Fruit fly (Drosophila melanogaster): ENCODE measurements around the gene Pdss2.

Gene Pdss2

DNA sequence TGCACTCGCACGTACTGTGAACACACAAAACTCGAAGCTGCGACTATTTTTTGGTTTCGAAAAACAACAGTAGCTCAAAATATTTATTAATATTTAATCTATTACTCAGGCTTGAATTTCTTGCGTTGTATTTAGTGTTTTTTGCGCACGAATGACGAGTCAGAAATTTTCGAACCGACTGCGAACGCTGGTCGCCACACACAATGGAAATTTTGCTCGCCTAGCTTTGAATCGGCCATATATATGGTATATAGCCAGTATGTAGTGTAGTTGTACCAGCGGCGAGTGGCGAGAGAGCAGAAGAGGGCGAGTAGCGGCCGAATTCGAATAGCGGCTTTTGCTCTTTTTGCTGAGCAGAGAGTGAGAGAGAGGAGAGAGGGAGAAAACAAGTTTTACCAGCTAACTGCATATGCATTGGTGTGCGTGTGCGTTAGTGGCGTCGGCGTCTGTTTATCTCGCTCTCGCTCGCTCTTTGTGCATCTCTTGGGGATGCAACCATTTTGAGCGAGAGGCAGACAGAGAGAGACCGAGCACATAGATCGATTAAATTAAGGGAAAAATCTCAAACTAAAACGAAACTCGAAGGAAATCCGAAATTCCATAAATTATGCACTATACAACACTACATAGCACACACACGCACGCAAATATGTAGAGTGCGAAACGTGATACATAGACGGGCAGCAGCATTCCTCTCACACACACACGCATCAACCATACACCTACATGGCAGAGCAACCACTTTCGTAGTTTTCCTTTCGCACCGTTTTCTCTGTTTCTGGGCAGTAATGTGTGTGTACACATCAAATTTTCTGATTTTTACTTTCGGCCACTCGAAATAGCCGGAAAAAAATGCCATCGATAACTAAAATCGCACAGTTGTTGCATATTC, 1.4 kb upstream of the Pdss2 start (continued):
- TF ChIP-seq sc (optimal IDR thresholded peaks at IDR 0.05), result no peak
- TF ChIP-seq sc (GFP tag; optimal IDR thresholded peaks at IDR 0.05), result no peak
- no peak for TF ChIP-seq CG17328 (GFP tag; IDR thresholded peaks at IDR 0.05)
- TF ChIP-seq Bgb (GFP tag; IDR thresholded peaks at IDR 0.05; ENCODE audit: partially characterized antibody), result 0 out of 2 replicates have a peak, but pooled peaks have one; percentile 11
- no peak for TF ChIP-seq CG10366 (GFP tag; IDR thresholded peaks at IDR 0.05)
- TF ChIP-seq sens-2 (GFP tag; IDR thresholded peaks at IDR 0.05), result peak; percentile 13; the same call in 1 of the 2 replicates
- TF ChIP-seq CG6854 (GFP tag; optimal IDR thresholded peaks at IDR 0.05), result no peak
- TF ChIP-seq CG7963 (GFP tag; IDR thresholded peaks at IDR 0.05; ENCODE audit: partially characterized antibody), result no peak
- TF ChIP-seq nmo (GFP tag; optimal IDR thresholded peaks at IDR 0.05), result no peak
- no peak for TF ChIP-seq Dad (GFP tag; optimal IDR thresholded peaks at IDR 0.05)
- peak; percentile 20 for TF ChIP-seq grau (tag; optimal IDR thresholded peaks at IDR 0.05)
- peak; percentile 3 for TF ChIP-seq CG2712 (tag; optimal IDR thresholded peaks at IDR 0.05)
- no peak for TF ChIP-seq CG8944 (GFP tag; optimal IDR thresholded peaks at IDR 0.05)
- TF ChIP-seq hbn (GFP tag; IDR thresholded peaks at IDR 0.05; ENCODE audit: partially characterized antibody), result 0 out of 2 replicates have a peak, but pooled peaks have one; percentile 46
- TF ChIP-seq grn (GFP tag; optimal IDR thresholded peaks at IDR 0.05), result peak; percentile 54
- no peak for TF ChIP-seq tll (GFP tag; optimal IDR thresholded peaks at IDR 0.05)
- no peak for TF ChIP-seq chn (GFP tag; optimal IDR thresholded peaks at IDR 0.05)
- peak; percentile 63 for TF ChIP-seq corto (GFP tag; optimal IDR thresholded peaks at IDR 0.05)
- TF ChIP-seq CG18599 (GFP tag; optimal IDR thresholded peaks at IDR 0.05), result peak; percentile 47
- TF ChIP-seq HmgD (GFP tag; optimal IDR thresholded peaks at IDR 0.05), result peak; percentile 14
- TF ChIP-seq gfzf (GFP tag; optimal IDR thresholded peaks at IDR 0.05), result peak; percentile 5
- TF ChIP-seq cad (GFP tag; optimal IDR thresholded peaks at IDR 0.05), result no peak
- TF ChIP-seq vvl (GFP tag; IDR thresholded peaks at IDR 0.05), result peak; percentile 54; the same call in 1 of the 2 replicates
- peak; percentile 98 for TF ChIP-seq CG12155 (GFP tag; optimal IDR thresholded peaks at IDR 0.05)
- no peak for TF ChIP-seq CG10565 (GFP tag; optimal IDR thresholded peaks at IDR 0.05)
- TF ChIP-seq Fer3 (tag; optimal IDR thresholded peaks at IDR 0.05), result no peak
- TF ChIP-seq bbx (GFP tag; IDR thresholded peaks at IDR 0.05; ENCODE audit: partially characterized antibody), result 0 out of 2 replicates have a peak, but pooled peaks have one; percentile 32
- peak; percentile 49 for TF ChIP-seq Drgx (GFP tag; IDR thresholded peaks at IDR 0.05)
- no peak for TF ChIP-seq CG18011 (GFP tag; optimal IDR thresholded peaks at IDR 0.05)
- TF ChIP-seq PHDP (tag; optimal IDR thresholded peaks at IDR 0.05), result peak; percentile 16
- no peak for TF ChIP-seq gcm (GFP tag; optimal IDR thresholded peaks at IDR 0.05)
- peak; percentile 49 for TF ChIP-seq chm (GFP tag; IDR thresholded peaks at IDR 0.05)
- peak; percentile 24 for TF ChIP-seq CoRest (tag; optimal IDR thresholded peaks at IDR 0.05)
- TF ChIP-seq so (GFP tag; IDR thresholded peaks at IDR 0.05), result 0 out of 3 replicates have a peak, but pooled peaks have one; percentile 7
- peak; percentile 72 for TF ChIP-seq D19A (tag; optimal IDR thresholded peaks at IDR 0.05)
- TF ChIP-seq Dll (GFP tag; IDR thresholded peaks at IDR 0.05; ENCODE audit: partially characterized antibody), result peak; percentile 53; the same call in 3 of the 4 replicates
- peak; percentile 45; the same call in 1 of the 3 replicates for TF ChIP-seq HLH4C (GFP tag; IDR thresholded peaks at IDR 0.05; ENCODE audit: partially characterized antibody)
- no peak for TF ChIP-seq CG3838 (GFP tag; optimal IDR thresholded peaks at IDR 0.05)
- no peak for TF ChIP-seq Hr39 (optimal IDR thresholded peaks at IDR 0.05)
- TF ChIP-seq ind (GFP tag; optimal IDR thresholded peaks at IDR 0.05), result no peak
- TF ChIP-seq crol (GFP tag; IDR thresholded peaks at IDR 0.05), result peak; percentile 57
- TF ChIP-seq CG34224 (GFP tag; IDR thresholded peaks at IDR 0.05; ENCODE audit: partially characterized antibody), result peak; percentile 50
- peak; percentile 41; the same call in 1 of the 2 replicates for TF ChIP-seq CG9932 (GFP tag; IDR thresholded peaks at IDR 0.05)
- TF ChIP-seq Scr (GFP tag; IDR thresholded peaks at IDR 0.05; ENCODE audit: partially characterized antibody), result peak; percentile 46
- 0 out of 3 replicates have a peak, but pooled peaks have one; percentile 22 for TF ChIP-seq Optix (GFP tag; IDR thresholded peaks at IDR 0.05)
- TF ChIP-seq jigr1 (GFP tag; IDR thresholded peaks at IDR 0.05), result no peak
- peak; percentile 88 for TF ChIP-seq CG3163 (GFP tag; optimal IDR thresholded peaks at IDR 0.05)
- peak; percentile 37 for TF ChIP-seq kni (GFP tag; optimal IDR thresholded peaks at IDR 0.05)
